Worm (Caenorhabditis elegans) whole organism, L1 larva: ENCODE measurements around the gene nduf-2.2.

Experiments used
- efl-1 ChIP-seq, 4 experiments: fragments of 150-350 bp; optimal IDR thresholded peaks in 3 of 4; peaks in 1 of 4; 1 replicate in 1 of 4; 2 replicates in 3 of 4; lab custom pipeline; 2014; ENCODE audit warnings: missing biosample characterization in 2 of 4, missing genetic modification characterization in 2 of 4, missing genetic modification reagents in 2 of 4
- lin-13 ChIP-seq: fragments of 150-350 bp; optimal IDR thresholded peaks from 2 replicates; lab custom pipeline; 2014; ENCODE audit warnings: missing biosample characterization, missing genetic modification reagents, missing genetic modification characterization
- nhr-28 ChIP-seq: fragments of 150-350 bp; optimal IDR thresholded peaks from 2 replicates; lab custom pipeline; 2014; ENCODE audit warnings: missing biosample characterization, missing genetic modification characterization
- pqm-1 ChIP-seq: sonication (generic microtip); optimal IDR thresholded peaks from 3 replicates; lab custom pipeline; 2017; ENCODE audit warnings: missing biosample characterization, missing genetic modification characterization
- unc-86 ChIP-seq: sonication (generic microtip); optimal IDR thresholded peaks from 2 replicates; lab custom pipeline; 2016; ENCODE audit warnings: missing genetic modification characterization, missing compliant biosample characterization

- no peak for TF ChIP-seq lin-13
- no peak for TF ChIP-seq efl-1 (optimal IDR thresholded peaks at IDR 0.05; lab: Kevin White, UChicago)
- no peak for TF ChIP-seq efl-1 (GFP tag; optimal IDR thresholded peaks at IDR 0.05 in 1 of 2; lab: Kevin White, UChicago)
- no peak for TF ChIP-seq nhr-28 (tag; lab: Kevin White, UChicago)
- no peak for TF ChIP-seq unc-86 (tag; lab: Kevin White, UChicago)
- TF ChIP-seq pqm-1 (tag; lab: Kevin White, UChicago) = no peak
These were observed 6.4 kb downstream of the nduf-2.2 start, which contains the start of gene wht-6 for ce11 chrIII:6471451-6471850.
